Worm (Caenorhabditis elegans): ENCODE measurements around the gene R04A9.7.

ce11 chrX:425535-425934, 30.8 kb upstream of the R04A9.7 start, which contains the start of gene ZK1193.2:
- TF ChIP-seq ama-1 (optimal IDR thresholded peaks at IDR 0.05) (no peak), pes-1 (GFP tag; IDR thresholded peaks at IDR 0.05) (no peak), scrt-1 (GFP tag; IDR thresholded peaks at IDR 0.05) (no peak), hmbx-1 (tag; optimal IDR thresholded peaks at IDR 0.05) (no peak), hmg-4 (GFP tag; optimal IDR thresholded peaks at IDR 0.05) (no peak), tbx-11 (GFP tag; IDR thresholded peaks at IDR 0.05) (no peak), hnd-1 (tag; optimal IDR thresholded peaks at IDR 0.05) (no peak)
